Fruit fly (Drosophila melanogaster): ENCODE measurements around the gene CG18809.

Gene CG18809

DNA sequence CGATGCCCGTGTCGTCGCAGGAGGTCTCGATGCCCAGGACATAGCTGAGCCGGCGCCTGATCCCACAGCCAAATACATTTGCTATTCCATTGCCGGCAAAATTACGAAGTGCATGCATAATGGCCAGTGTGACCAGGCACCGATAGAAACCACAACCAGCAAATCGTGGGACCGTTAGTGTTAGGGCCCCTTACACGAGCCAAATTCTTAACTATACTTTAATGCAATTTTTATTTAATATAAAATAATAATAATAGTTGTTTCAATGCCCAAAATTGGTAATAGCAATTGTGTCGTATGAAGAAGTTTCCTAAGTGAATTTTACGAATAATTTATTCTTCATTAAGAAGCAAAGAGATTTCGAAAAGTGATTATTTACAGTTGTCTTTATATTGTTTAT lies 42.5 kb downstream of the CG18809 start, which contains the start of gene Tcs4 (continued):
- TF ChIP-seq Dref (GFP tag; IDR thresholded peaks at IDR 0.05) = no peak
- no peak for TF ChIP-seq CG1792 (GFP tag; optimal IDR thresholded peaks at IDR 0.05)
- TF ChIP-seq odd (GFP tag; optimal IDR thresholded peaks at IDR 0.05) = no peak
- no peak for TF ChIP-seq CG3726 (GFP tag; IDR thresholded peaks at IDR 0.05)
- no peak for TF ChIP-seq maf-S (GFP tag; optimal IDR thresholded peaks at IDR 0.05)
- no peak for TF ChIP-seq Gsc (GFP tag; IDR thresholded peaks at IDR 0.05)
- TF ChIP-seq cg (GFP tag; optimal IDR thresholded peaks at IDR 0.05) = no peak
- peak; percentile 48 for TF ChIP-seq grau (tag; optimal IDR thresholded peaks at IDR 0.05)
- no peak for TF ChIP-seq bab2 (GFP tag; optimal IDR thresholded peaks at IDR 0.05)
- TF ChIP-seq CG4854 (GFP tag; optimal IDR thresholded peaks at IDR 0.05) = no peak
- TF ChIP-seq Hey (tag; optimal IDR thresholded peaks at IDR 0.05) = no peak
- TF ChIP-seq NC2β (GFP tag; optimal IDR thresholded peaks at IDR 0.05) = no peak
- no peak for TF ChIP-seq CG15073 (GFP tag; optimal IDR thresholded peaks at IDR 0.05)
- TF ChIP-seq gsb (GFP tag; IDR thresholded peaks at IDR 0.05) = no peak
- TF ChIP-seq CG12299 (tag; optimal IDR thresholded peaks at IDR 0.05) = no peak
- TF ChIP-seq otp (GFP tag; IDR thresholded peaks at IDR 0.05) = no peak
- TF ChIP-seq CG2199 (GFP tag; IDR thresholded peaks at IDR 0.05) = no peak
- TF ChIP-seq Dip3 (GFP tag; optimal IDR thresholded peaks at IDR 0.05) = no peak
- no peak for TF ChIP-seq Camta (GFP tag; optimal IDR thresholded peaks at IDR 0.05)
- no peak for TF ChIP-seq CG1602 (GFP tag; optimal IDR thresholded peaks at IDR 0.05)
- no peak for TF ChIP-seq mam (GFP tag; optimal IDR thresholded peaks at IDR 0.05)
- no peak for TF ChIP-seq CG10274 (GFP tag; optimal IDR thresholded peaks at IDR 0.05)
- TF ChIP-seq Abd-B (GFP tag; optimal IDR thresholded peaks at IDR 0.05) = no peak
- no peak for TF ChIP-seq CG10462 (GFP tag; optimal IDR thresholded peaks at IDR 0.05)
- TF ChIP-seq br (optimal IDR thresholded peaks at IDR 0.05) = no peak
- TF ChIP-seq sd (tag; optimal IDR thresholded peaks at IDR 0.05) = no peak
- TF ChIP-seq caup (GFP tag; optimal IDR thresholded peaks at IDR 0.05; ENCODE audit: severe bottlenecking) = no peak
- TF ChIP-seq Dbx (GFP tag; IDR thresholded peaks at IDR 0.05) = no peak
- no peak for TF ChIP-seq CG32772 (GFP tag; IDR thresholded peaks at IDR 0.05)
- no peak for TF ChIP-seq Max (GFP tag; optimal IDR thresholded peaks at IDR 0.05)
- peak; percentile 5 for TF ChIP-seq CG7556 (GFP tag; optimal IDR thresholded peaks at IDR 0.05)
- TF ChIP-seq CG15011 (GFP tag; optimal IDR thresholded peaks at IDR 0.05) = no peak
- TF ChIP-seq CG6765 (GFP tag; optimal IDR thresholded peaks at IDR 0.05) = no peak
- TF ChIP-seq Ets97D (GFP tag; optimal IDR thresholded peaks at IDR 0.05) = no peak
- no peak for TF ChIP-seq danr (GFP tag; IDR thresholded peaks at IDR 0.05)
- TF ChIP-seq fu2 (GFP tag; optimal IDR thresholded peaks at IDR 0.05) = no peak
- TF ChIP-seq Ada2b (GFP tag; IDR thresholded peaks at IDR 0.05) = no peak
- no peak for TF ChIP-seq bowl (GFP tag; IDR thresholded peaks at IDR 0.05)
- TF ChIP-seq CG6254 (GFP tag; optimal IDR thresholded peaks at IDR 0.05) = no peak
- peak; percentile 63 for TF ChIP-seq CG12391 (tag; optimal IDR thresholded peaks at IDR 0.05)
- TF ChIP-seq ab (GFP tag; optimal IDR thresholded peaks at IDR 0.05) = no peak
- TF ChIP-seq CG4820 (GFP tag; optimal IDR thresholded peaks at IDR 0.05) = no peak
- no peak for TF ChIP-seq lilli (GFP tag; optimal IDR thresholded peaks at IDR 0.05)
- TF ChIP-seq tgo (GFP tag; IDR thresholded peaks at IDR 0.05) = no peak
- no peak for TF ChIP-seq Lhr (GFP tag; optimal IDR thresholded peaks at IDR 0.05)
- TF ChIP-seq cwo (GFP tag; optimal IDR thresholded peaks at IDR 0.05) = no peak
- no peak for TF ChIP-seq Usf (GFP tag; optimal IDR thresholded peaks at IDR 0.05)
- no peak for TF ChIP-seq CG13624 (GFP tag; optimal IDR thresholded peaks at IDR 0.05)
- TF ChIP-seq CG1024 (GFP tag; IDR thresholded peaks at IDR 0.05) = no peak
- no peak for TF ChIP-seq CG14014 (GFP tag; IDR thresholded peaks at IDR 0.05)
- no peak for TF ChIP-seq klu (GFP tag; IDR thresholded peaks at IDR 0.05)
- TF ChIP-seq Six4 (GFP tag; optimal IDR thresholded peaks at IDR 0.05) = no peak
- no peak for TF ChIP-seq CG31224 (GFP tag; IDR thresholded peaks at IDR 0.05)
- no peak for TF ChIP-seq dan (GFP tag; IDR thresholded peaks at IDR 0.05)

Data from whole organism, embryonic.